Worm (Caenorhabditis elegans) whole organism, L4 larva: ENCODE data around the gene anmt-1.
A peak's percentile ranks its signal among the peaks of the same experiment; 100 is the strongest.

Experiments
- F26F4.8 ChIP-seq: fragments of 200-800 bp; sonication (Bioruptor generic); conservative IDR thresholded peaks from 2 replicates; pipeline ENCODE4 v1.3.6; 2022; ENCODE audit warnings: missing genetic modification characterization, missing compliant biosample characterization
- F37D6.2 ChIP-seq: sonication (generic microtip); optimal IDR thresholded peaks from 2 replicates; lab custom pipeline; 2016; ENCODE audit warnings: mild to moderate bottlenecking, missing genetic modification characterization, missing compliant biosample characterization
- F44E2.7 ChIP-seq: fragments of 200-800 bp; sonication (Bioruptor generic); IDR thresholded peaks from 2 replicates; pipeline ENCODE4 v2.1.2; 2022; ENCODE audit warnings: missing genetic modification characterization, missing compliant biosample characterization
- T26A8.4 ChIP-seq: fragments of 200-800 bp; sonication (Bioruptor generic); IDR thresholded peaks from 2 replicates; pipeline ENCODE4 v1.3.6; 2022; ENCODE audit warnings: missing genetic modification characterization, missing compliant biosample characterization
- ZK546.5 ChIP-seq, 2 experiments: sonication (generic microtip); optimal IDR thresholded peaks; 2 replicates each; lab custom pipeline; 2017; ENCODE audit warnings: missing biosample characterization in 2 of 2, missing genetic modification characterization in 2 of 2
- ama-1 ChIP-seq: fragments of 150-350 bp; optimal IDR thresholded peaks from 2 replicates; lab custom pipeline; 2014; ENCODE audit warnings: inconsistent platforms, mixed read lengths
- attf-4 ChIP-seq: sonication (generic microtip); optimal IDR thresholded peaks from 3 replicates; lab custom pipeline; 2017; ENCODE audit warnings: missing biosample characterization, missing genetic modification characterization
- ceh-32 ChIP-seq: sonication (generic microtip); optimal IDR thresholded peaks from 2 replicates; lab custom pipeline; 2016; ENCODE audit warnings: mild to moderate bottlenecking, missing genetic modification characterization, missing compliant biosample characterization; ENCODE audit not compliant: poor library complexity
- ceh-44 ChIP-seq: fragments of 200-800 bp; sonication (Bioruptor generic); IDR thresholded peaks from 2 replicates; pipeline ENCODE4 v1.3.6; 2022; ENCODE audit warnings: missing genetic modification reagents, missing genetic modification characterization, missing compliant biosample characterization
- cey-2 ChIP-seq: sonication (generic microtip); optimal IDR thresholded peaks from 3 replicates; lab custom pipeline; 2017; ENCODE audit warnings: missing genetic modification characterization, mild to moderate bottlenecking, missing compliant biosample characterization, antibody characterized with exemption, borderline replicate concordance; ENCODE audit not compliant: insufficient read depth
- daf-19 ChIP-seq: fragments of 200-800 bp; sonication (Bioruptor generic); conservative IDR thresholded peaks from 2 replicates; pipeline ENCODE4 v1.3.6; 2022; ENCODE audit warnings: missing genetic modification characterization, missing compliant biosample characterization
- daf-8 ChIP-seq: fragments of 200-800 bp; sonication (Bioruptor generic); IDR thresholded peaks from 2 replicates; pipeline ENCODE4 v1.3.6; 2022; ENCODE audit warnings: missing genetic modification characterization, missing compliant biosample characterization
- dmd-8 ChIP-seq: fragments of 200-800 bp; sonication (Bioruptor generic); IDR thresholded peaks from 2 replicates; pipeline ENCODE4 v1.3.6; 2022; ENCODE audit warnings: missing genetic modification characterization, missing compliant biosample characterization
- dmd-9 ChIP-seq: fragments of 200-800 bp; sonication (Bioruptor generic); IDR thresholded peaks from 2 replicates; pipeline ENCODE4 v1.3.6; 2022; ENCODE audit warnings: missing genetic modification reagents, missing genetic modification characterization, missing compliant biosample characterization
- dpl-1 ChIP-seq: fragments of 150-350 bp; optimal IDR thresholded peaks from 2 replicates; lab custom pipeline; 2014; ENCODE audit warnings: missing biosample characterization, missing genetic modification reagents, missing genetic modification characterization
- duxl-1 ChIP-seq: sonication (generic microtip); optimal IDR thresholded peaks from 2 replicates; lab custom pipeline; 2016; ENCODE audit warnings: mild to moderate bottlenecking, missing genetic modification characterization, moderate library complexity, missing compliant biosample characterization; ENCODE audit not compliant: poor library complexity
- dve-1 ChIP-seq: sonication (generic microtip); optimal IDR thresholded peaks from 2 replicates; lab custom pipeline; 2017; ENCODE audit warnings: antibody characterized with exemption, mild to moderate bottlenecking, missing genetic modification characterization, missing compliant biosample characterization; ENCODE audit not compliant: insufficient read depth
- fos-1 ChIP-seq: fragments of 150-350 bp; optimal IDR thresholded peaks from 2 replicates; lab custom pipeline; 2014; ENCODE audit warnings: missing biosample characterization, missing genetic modification characterization
- gei-8 ChIP-seq: fragments of 200-800 bp; sonication (Bioruptor generic); optimal IDR thresholded peaks from 2 replicates; lab custom pipeline; 2018; ENCODE audit warnings: mild to moderate bottlenecking, missing genetic modification characterization, missing compliant biosample characterization
- hif-1 ChIP-seq, 2 experiments: sonication (generic microtip); optimal IDR thresholded peaks; 2 replicates each; lab custom pipeline; 2016 to 2017; ENCODE audit warnings: missing compliant biosample characterization in 2 of 2, missing genetic modification characterization in 2 of 2, missing genetic modification reagents in 2 of 2, missing genotype in 2 of 2, mild to moderate bottlenecking in 1 of 2
- hlh-11 ChIP-seq: fragments of 200-800 bp; sonication (Bioruptor generic); optimal IDR thresholded peaks from 2 replicates; lab custom pipeline; 2018; ENCODE audit warnings: mild to moderate bottlenecking, missing genetic modification characterization, missing compliant biosample characterization
- hlh-30 ChIP-seq: sonication (generic microtip); optimal IDR thresholded peaks from 2 replicates; lab custom pipeline; 2017; ENCODE audit warnings: antibody characterized with exemption, mild to moderate bottlenecking, missing genetic modification characterization, missing compliant biosample characterization; ENCODE audit not compliant: insufficient read depth
- hmg-1.1 ChIP-seq: fragments of 200-800 bp; sonication (Bioruptor generic); IDR thresholded peaks from 2 replicates; pipeline ENCODE4 v1.3.6; 2022; ENCODE audit warnings: missing genetic modification reagents, missing genetic modification characterization, missing compliant biosample characterization
- jun-1 ChIP-seq: fragments of 150-350 bp; optimal IDR thresholded peaks from 2 replicates; lab custom pipeline; 2014; ENCODE audit warnings: missing biosample characterization, missing genetic modification reagents, missing genetic modification characterization
- lin-15B ChIP-seq: fragments of 150-350 bp; sonication (generic microtip); optimal IDR thresholded peaks from 3 replicates; lab custom pipeline; 2014; ENCODE audit warnings: missing biosample characterization, missing genetic modification characterization
- lin-29 ChIP-seq: fragments of 200-800 bp; sonication (Bioruptor generic); IDR thresholded peaks from 2 replicates; pipeline ENCODE4 v1.3.6; 2022; ENCODE audit warnings: missing genetic modification reagents, missing genetic modification characterization, missing compliant biosample characterization
- lin-39 ChIP-seq: fragments of 150-350 bp; optimal IDR thresholded peaks from 2 replicates; lab custom pipeline; 2014; ENCODE audit warnings: missing biosample characterization, missing genetic modification reagents, missing genetic modification characterization
- madf-5 ChIP-seq, 2 experiments: fragments of 200-800 bp; sonication (Bioruptor generic); IDR thresholded peaks; 2 replicates each; pipeline ENCODE4 v1.3.6; 2022; ENCODE audit warnings: missing compliant biosample characterization in 2 of 2, missing genetic modification characterization in 2 of 2
- madf-9 ChIP-seq: fragments of 200-800 bp; sonication (Bioruptor generic); conservative IDR thresholded peaks from 2 replicates; pipeline ENCODE4 v1.3.6; 2022; ENCODE audit warnings: missing genetic modification reagents, missing genetic modification characterization, missing compliant biosample characterization
- mdl-1 ChIP-seq, 2 experiments: fragments of 150-350 bp in 1 of 2; sonication (generic microtip) in 1 of 2; optimal IDR thresholded peaks; 2 replicates each; lab custom pipeline; 2014 to 2017; ENCODE audit warnings: missing biosample characterization in 2 of 2, missing genetic modification characterization in 2 of 2
- mxl-2 ChIP-seq: fragments of 200-800 bp; sonication (Bioruptor generic); conservative IDR thresholded peaks from 2 replicates; pipeline ENCODE4 v1.3.6; 2022; ENCODE audit warnings: missing genetic modification reagents, missing genetic modification characterization, missing compliant biosample characterization
- mxl-3 ChIP-seq: fragments of 200-800 bp; sonication (Bioruptor generic); optimal IDR thresholded peaks from 2 replicates; lab custom pipeline; 2018; ENCODE audit warnings: mild to moderate bottlenecking, missing genetic modification characterization, missing compliant biosample characterization
- nhr-102 ChIP-seq: sonication (generic microtip); optimal IDR thresholded peaks from 2 replicates; lab custom pipeline; 2016; ENCODE audit warnings: mild to moderate bottlenecking, missing genetic modification characterization, moderate library complexity, missing compliant biosample characterization
- nhr-11 ChIP-seq: fragments of 150-350 bp; optimal IDR thresholded peaks from 2 replicates; lab custom pipeline; 2014; ENCODE audit warnings: missing biosample characterization, missing genetic modification characterization
- nhr-111 ChIP-seq: fragments of 200-800 bp; sonication (Bioruptor generic); optimal IDR thresholded peaks from 2 replicates; lab custom pipeline; 2018; ENCODE audit warnings: mild to moderate bottlenecking, missing genetic modification characterization, missing compliant biosample characterization
- nhr-237 ChIP-seq: sonication (generic microtip); optimal IDR thresholded peaks from 2 replicates; lab custom pipeline; 2017; ENCODE audit warnings: missing biosample characterization, missing genetic modification characterization
- nhr-28 ChIP-seq: fragments of 150-350 bp; optimal IDR thresholded peaks from 2 replicates; lab custom pipeline; 2014; ENCODE audit warnings: missing biosample characterization, missing genetic modification characterization
- nhr-41 ChIP-seq: fragments of 200-800 bp; sonication (Bioruptor generic); IDR thresholded peaks from 2 replicates; pipeline ENCODE4 v1.3.6; 2022; ENCODE audit warnings: missing genetic modification reagents, missing genetic modification characterization, missing compliant biosample characterization
- nhr-42 ChIP-seq: fragments of 200-800 bp; sonication (Bioruptor generic); IDR thresholded peaks from 2 replicates; pipeline ENCODE4 v1.3.6; 2022; ENCODE audit warnings: missing genetic modification characterization, missing compliant biosample characterization
- nhr-6 ChIP-seq: fragments of 150-350 bp; optimal IDR thresholded peaks from 2 replicates; lab custom pipeline; 2014; ENCODE audit warnings: missing biosample characterization, missing genetic modification characterization
- nhr-76 ChIP-seq: fragments of 150-350 bp; optimal IDR thresholded peaks from 2 replicates; lab custom pipeline; 2014; ENCODE audit warnings: missing biosample characterization, missing genetic modification characterization
- php-3 ChIP-seq: fragments of 200-800 bp; sonication (Bioruptor generic); IDR thresholded peaks from 2 replicates; pipeline ENCODE4 v1.3.6; 2022; ENCODE audit warnings: missing genetic modification reagents, missing genetic modification characterization, missing compliant biosample characterization
- sdz-12 ChIP-seq: fragments of 200-800 bp; sonication (Bioruptor generic); optimal IDR thresholded peaks from 2 replicates; lab custom pipeline; 2018; ENCODE audit warnings: mild to moderate bottlenecking, missing genetic modification characterization, missing compliant biosample characterization
- skn-1 ChIP-seq: fragments of 150-350 bp; optimal IDR thresholded peaks from 2 replicates; lab custom pipeline; 2014; ENCODE audit warnings: missing biosample characterization, missing genetic modification characterization
- snpc-4 ChIP-seq: fragments of 150-350 bp; optimal IDR thresholded peaks from 2 replicates; lab custom pipeline; 2014; ENCODE audit warnings: missing biosample characterization, missing genetic modification characterization
- spr-3 ChIP-seq: fragments of 200-800 bp; sonication (Bioruptor generic); optimal IDR thresholded peaks from 2 replicates; lab custom pipeline; 2018; ENCODE audit warnings: mild to moderate bottlenecking, missing genetic modification characterization, missing compliant biosample characterization
- tag-97 ChIP-seq: fragments of 200-800 bp; sonication (Bioruptor generic); IDR thresholded peaks from 2 replicates; pipeline ENCODE4 v1.3.6; 2022; ENCODE audit warnings: missing genetic modification characterization, missing compliant biosample characterization
- unc-62 ChIP-seq, 3 experiments: fragments of 150-350 bp in 1 of 3; sonication (generic microtip); optimal IDR thresholded peaks in 2 of 3; peaks in 1 of 3; 1 replicate in 1 of 3; 2 replicates in 2 of 3; lab custom pipeline; 2014 to 2017; ENCODE audit warnings: missing biosample characterization in 3 of 3, missing genetic modification characterization in 3 of 3, missing genetic modification reagents in 3 of 3, missing genotype in 1 of 3
- zfp-3 ChIP-seq: fragments of 200-800 bp; sonication (Bioruptor generic); conservative IDR thresholded peaks from 2 replicates; pipeline ENCODE4 v1.3.6; 2022; ENCODE audit warnings: missing genetic modification reagents, missing genetic modification characterization, missing compliant biosample characterization
- zip-2 ChIP-seq: fragments of 150-350 bp; optimal IDR thresholded peaks from 2 replicates; lab custom pipeline; 2014; ENCODE audit warnings: missing biosample characterization, missing genetic modification characterization
- ztf-11 ChIP-seq: fragments of 150-350 bp; optimal IDR thresholded peaks from 2 replicates; lab custom pipeline; 2014; ENCODE audit warnings: missing biosample characterization, missing genetic modification characterization

The anmt-1 gene

DNA sequence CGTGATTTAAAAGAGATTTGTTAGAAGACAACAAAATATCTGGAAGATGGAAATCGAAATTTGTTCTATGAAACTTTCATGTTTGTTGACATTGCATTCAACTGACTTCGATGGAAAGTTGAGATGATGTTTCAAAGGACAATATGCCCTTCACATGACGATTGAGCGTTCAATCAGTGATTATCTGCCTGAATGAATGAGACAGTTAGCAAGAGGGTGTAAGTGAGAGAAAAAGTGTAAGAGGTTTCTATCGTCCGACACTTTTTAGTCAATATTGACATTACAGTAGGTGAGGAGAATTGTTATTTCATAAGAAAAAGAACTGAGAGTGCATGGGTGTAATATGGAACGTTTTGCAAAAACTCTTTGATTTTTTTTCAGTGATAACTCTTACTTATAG is 48.6 kb downstream of the anmt-1 start (continued):
- no peak for TF ChIP-seq jun-1 (tag; lab: Kevin White, UChicago)
- TF ChIP-seq F26F4.8 (GFP tag; lab: Robert Waterston, UW) = no peak
- peak; percentile 10 for TF ChIP-seq dve-1
- TF ChIP-seq sdz-12 = no peak
- no peak for TF ChIP-seq madf-9 (GFP tag; lab: Robert Waterston, UW)
- no peak for TF ChIP-seq spr-3
- no peak for TF ChIP-seq snpc-4 (tag; lab: Kevin White, UChicago)
- TF ChIP-seq fos-1 (tag; lab: Kevin White, UChicago) = no peak
- TF ChIP-seq ceh-44 (GFP tag; lab: Robert Waterston, UW) = no peak
- TF ChIP-seq daf-8 (GFP tag; lab: Robert Waterston, UW) = no peak
- TF ChIP-seq hif-1 (tag; optimal IDR thresholded peaks at IDR 0.05; lab: Kevin White, UChicago) = no peak
- TF ChIP-seq tag-97 (GFP tag; lab: Robert Waterston, UW) = no peak
- no peak for TF ChIP-seq madf-5 (GFP tag; IDR thresholded peaks at IDR 0.05; lab: Robert Waterston, UW)
- TF ChIP-seq zfp-3 (GFP tag; lab: Robert Waterston, UW) = no peak
- TF ChIP-seq nhr-102 (tag; lab: Kevin White, UChicago) = no peak
- TF ChIP-seq daf-19 (GFP tag; lab: Robert Waterston, UW) = no peak
- TF ChIP-seq zip-2 = no peak
- TF ChIP-seq nhr-111 (GFP tag; lab: Kevin White, UChicago) = no peak
- TF ChIP-seq mxl-3 (GFP tag; lab: Kevin White, UChicago) = peak; percentile 50
- no peak for TF ChIP-seq ama-1 (lab: Kevin White, UChicago)
- TF ChIP-seq php-3 (GFP tag; lab: Robert Waterston, UW) = no peak
- no peak for TF ChIP-seq ceh-32 (tag; lab: Kevin White, UChicago)
- TF ChIP-seq nhr-28 (tag; lab: Kevin White, UChicago) = peak; percentile 60
- peak; percentile 5 for TF ChIP-seq gei-8
- TF ChIP-seq unc-62 (GFP tag; optimal IDR thresholded peaks at IDR 0.05 in 1 of 2; lab: Kevin White, UChicago) = peak in 1 of 2 experiments; percentile 97
- no peak for TF ChIP-seq unc-62 (tag; optimal IDR thresholded peaks at IDR 0.05; lab: Kevin White, UChicago)
- TF ChIP-seq nhr-11 (tag; lab: Kevin White, UChicago) = no peak
- no peak for TF ChIP-seq lin-39 (tag; lab: Kevin White, UChicago)
- TF ChIP-seq hmg-1.1 (GFP tag; lab: Robert Waterston, UW) = 0 out of 2 replicates have a peak, but pooled peaks have one; percentile 25
- TF ChIP-seq ZK546.5 (tag; optimal IDR thresholded peaks at IDR 0.05; lab: Kevin White, UChicago) = no peak
- TF ChIP-seq mxl-2 (GFP tag; lab: Robert Waterston, UW) = no peak
- TF ChIP-seq F44E2.7 (GFP tag; lab: Robert Waterston, UW) = no peak
- TF ChIP-seq nhr-42 (GFP tag; lab: Robert Waterston, UW) = no peak
- TF ChIP-seq T26A8.4 (GFP tag; lab: Robert Waterston, UW) = no peak
- TF ChIP-seq nhr-41 = no peak
- peak; percentile 82 for TF ChIP-seq hlh-30
- no peak for TF ChIP-seq dmd-9
- TF ChIP-seq skn-1 = no peak
- TF ChIP-seq attf-4 (tag; lab: Kevin White, UChicago) = no peak
- peak; percentile 41 for TF ChIP-seq hlh-11 (tag; lab: Kevin White, UChicago)
- TF ChIP-seq lin-15B = no peak
- TF ChIP-seq duxl-1 (tag; lab: Kevin White, UChicago) = no peak
- TF ChIP-seq cey-2 (tag; lab: Kevin White, UChicago) = no peak
- peak; percentile 73 for TF ChIP-seq nhr-6 (tag; lab: Kevin White, UChicago)
- no peak for TF ChIP-seq dpl-1 (GFP tag; lab: Kevin White, UChicago)
- TF ChIP-seq nhr-76 (tag; lab: Kevin White, UChicago) = no peak
- no peak for TF ChIP-seq ztf-11
- no peak for TF ChIP-seq nhr-237 (tag; lab: Kevin White, UChicago)
- no peak for TF ChIP-seq lin-29 (GFP tag; lab: Robert Waterston, UW)
- TF ChIP-seq F37D6.2 (tag; lab: Kevin White, UChicago) = no peak
- TF ChIP-seq dmd-8 = no peak
- no peak for TF ChIP-seq mdl-1 (tag; optimal IDR thresholded peaks at IDR 0.05; lab: Kevin White, UChicago)
